Fruit fly (Drosophila melanogaster): ENCODE measurements around the gene mtSSB.

DNA sequence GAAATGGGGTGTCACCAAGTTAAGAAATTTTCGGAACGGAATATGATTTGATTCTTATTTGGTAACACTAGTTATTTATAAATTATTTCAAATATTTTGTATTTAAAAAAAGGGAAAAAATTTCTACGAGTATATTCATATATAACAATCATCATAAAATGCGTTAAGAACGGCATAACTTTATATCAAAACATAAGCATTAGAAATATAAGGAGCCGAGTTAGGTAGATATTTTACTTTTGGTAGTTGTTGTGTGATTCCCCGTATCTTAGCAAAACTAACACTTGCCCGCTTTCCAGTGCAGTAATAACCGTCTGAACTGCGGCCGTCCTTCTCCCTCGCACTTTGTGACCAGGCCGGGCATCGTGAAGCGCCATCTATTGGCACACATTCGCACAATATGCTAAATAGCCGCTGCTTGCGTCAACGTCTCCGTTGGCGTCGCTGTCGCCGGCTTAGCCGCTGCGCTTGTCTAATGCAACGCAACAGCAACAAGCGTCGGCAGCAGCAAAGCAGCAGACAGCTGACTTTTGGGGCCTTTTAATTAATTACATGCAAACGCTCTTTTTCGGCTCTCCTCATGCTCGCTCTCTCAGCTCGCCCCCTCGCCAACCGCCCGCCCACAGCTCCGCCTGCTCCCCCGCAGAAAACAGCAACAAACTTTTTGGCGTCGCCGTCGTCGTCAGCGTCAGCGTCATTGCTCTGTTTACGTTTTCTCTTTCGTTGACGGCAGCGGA, 39.4 kb upstream of the mtSSB start:
- TF ChIP-seq ttk (optimal IDR thresholded peaks at IDR 0.05), result no peak
- no peak for TF ChIP-seq psq (optimal IDR thresholded peaks at IDR 0.05)
- TF ChIP-seq insv (optimal IDR thresholded peaks at IDR 0.05), result no peak
- TF ChIP-seq h (optimal IDR thresholded peaks at IDR 0.05), result no peak
